Worm (Caenorhabditis elegans) whole organism, early embryonic: ENCODE data around the gene F20D1.3.

ENCODE experiments used
- B0310.2 ChIP-seq: sonication (generic microtip); optimal IDR thresholded peaks from 2 replicates; lab custom pipeline; 2016; ENCODE audit warnings: mild to moderate bottlenecking, missing genetic modification characterization, missing compliant biosample characterization
- ceh-13 ChIP-seq: fragments of 200-800 bp; sonication (Bioruptor generic); optimal IDR thresholded peaks from 2 replicates; lab custom pipeline; 2018; ENCODE audit warnings: mild to moderate bottlenecking, missing genetic modification characterization, missing compliant biosample characterization
- ceh-36 ChIP-seq: sonication (generic microtip); optimal IDR thresholded peaks from 2 replicates; lab custom pipeline; 2016; ENCODE audit warnings: missing genetic modification characterization, inconsistent platforms, missing compliant biosample characterization
- hmbx-1 ChIP-seq: sonication (generic microtip); optimal IDR thresholded peaks from 2 replicates; lab custom pipeline; 2016; ENCODE audit warnings: mild to moderate bottlenecking, missing genetic modification characterization, missing compliant biosample characterization
- hmg-4 ChIP-seq: fragments of 200-800 bp; sonication (Bioruptor generic); optimal IDR thresholded peaks from 2 replicates; lab custom pipeline; 2018; ENCODE audit warnings: mild to moderate bottlenecking, missing genetic modification characterization, missing compliant biosample characterization
- sea-1 ChIP-seq: fragments of 200-800 bp; sonication (Bioruptor generic); conservative IDR thresholded peaks from 2 replicates; pipeline ENCODE4 v1.3.6; 2022; ENCODE audit warnings: missing genetic modification characterization, missing compliant biosample characterization

- TF ChIP-seq hmg-4 (GFP tag; lab: Kevin White, UChicago): no peak
- no peak for TF ChIP-seq ceh-13 (GFP tag; lab: Kevin White, UChicago)
- TF ChIP-seq sea-1 (GFP tag; lab: Robert Waterston, UW): no peak
- no peak for TF ChIP-seq ceh-36 (tag; lab: Kevin White, UChicago)
- no peak for TF ChIP-seq B0310.2 (tag; lab: Kevin White, UChicago)
- TF ChIP-seq hmbx-1: no peak
These were observed 35.0 kb downstream of the F20D1.3 start for ce11 chrX:15010941-15011340.
